Fruit fly (Drosophila melanogaster) whole organism: ENCODE measurements around the gene CG17217.

Source experiments
- CG8478 ChIP-seq: fragments of >200 bp; optimal IDR thresholded peaks from 2 replicates; lab custom pipeline; 2018; ENCODE audit warnings: inconsistent platforms
- EcR ChIP-seq, 2 experiments: fragments of >200 bp; optimal IDR thresholded peaks; 2 replicates each; lab custom pipeline; 2017; ENCODE audit warnings: missing biosample characterization in 2 of 2, missing genetic modification characterization in 2 of 2, missing genetic modification reagents in 2 of 2
- pan ChIP-seq: fragments of >200 bp; optimal IDR thresholded peaks from 2 replicates; lab custom pipeline; 2017
- usp ChIP-seq: fragments of >200 bp; optimal IDR thresholded peaks from 2 replicates; lab custom pipeline; 2017; ENCODE audit warnings: missing biosample characterization, missing genetic modification characterization, mixed read lengths

- TF ChIP-seq EcR (GFP tag; optimal IDR thresholded peaks at IDR 0.05; lab: Kevin White, UChicago) (no peak), pan (lab: Kevin White, UChicago) (no peak), usp (no peak), CG8478 (lab: Kevin White, UChicago) (no peak)
Observed at dm6 chr2L:12174493-12175129, 4.3 kb downstream of the CG17217 start, which contains the start of gene bru1.
